Fruit fly (Drosophila melanogaster) whole organism, prepupa: ENCODE results near the gene D12.

Experiments used
- CG11762 ChIP-seq: fragments of 200-800 bp; sonication (Bioruptor generic); optimal IDR thresholded peaks from 3 replicates; lab custom pipeline; 2016; ENCODE audit warnings: missing biosample characterization, missing genetic modification characterization; ENCODE audit not compliant: insufficient read depth
- CG11902 ChIP-seq: fragments of 200-800 bp; sonication (Bioruptor generic); optimal IDR thresholded peaks from 3 replicates; lab custom pipeline; 2016; ENCODE audit warnings: missing biosample characterization, missing genetic modification characterization
- CG3032 ChIP-seq: fragments of 200-800 bp; optimal IDR thresholded peaks from 2 replicates; lab custom pipeline; 2019; ENCODE audit warnings: missing biosample characterization, mild to moderate bottlenecking, missing genetic modification characterization, moderate library complexity
- CG31627 ChIP-seq: fragments of 200-800 bp; sonication (Bioruptor generic); optimal IDR thresholded peaks from 3 replicates; lab custom pipeline; 2016; ENCODE audit warnings: missing biosample characterization, missing genetic modification characterization
- CG6792 ChIP-seq: fragments of 200-800 bp; sonication (Bioruptor generic); optimal IDR thresholded peaks from 3 replicates; lab custom pipeline; 2016; ENCODE audit warnings: missing biosample characterization, missing genetic modification characterization
- Sox102F ChIP-seq: fragments of 200-800 bp; sonication (Bioruptor generic); optimal IDR thresholded peaks from 2 replicates; lab custom pipeline; 2016; ENCODE audit warnings: missing biosample characterization, mild to moderate bottlenecking, missing genetic modification characterization
- Sox14 ChIP-seq: fragments of 200-800 bp; sonication (Bioruptor generic); optimal IDR thresholded peaks from 3 replicates; lab custom pipeline; 2016; ENCODE audit warnings: missing biosample characterization, missing genetic modification characterization
- pdm3 ChIP-seq: fragments of 200-800 bp; sonication (Bioruptor generic); optimal IDR thresholded peaks from 3 replicates; lab custom pipeline; 2016; ENCODE audit warnings: missing biosample characterization, missing genetic modification characterization

DNA sequence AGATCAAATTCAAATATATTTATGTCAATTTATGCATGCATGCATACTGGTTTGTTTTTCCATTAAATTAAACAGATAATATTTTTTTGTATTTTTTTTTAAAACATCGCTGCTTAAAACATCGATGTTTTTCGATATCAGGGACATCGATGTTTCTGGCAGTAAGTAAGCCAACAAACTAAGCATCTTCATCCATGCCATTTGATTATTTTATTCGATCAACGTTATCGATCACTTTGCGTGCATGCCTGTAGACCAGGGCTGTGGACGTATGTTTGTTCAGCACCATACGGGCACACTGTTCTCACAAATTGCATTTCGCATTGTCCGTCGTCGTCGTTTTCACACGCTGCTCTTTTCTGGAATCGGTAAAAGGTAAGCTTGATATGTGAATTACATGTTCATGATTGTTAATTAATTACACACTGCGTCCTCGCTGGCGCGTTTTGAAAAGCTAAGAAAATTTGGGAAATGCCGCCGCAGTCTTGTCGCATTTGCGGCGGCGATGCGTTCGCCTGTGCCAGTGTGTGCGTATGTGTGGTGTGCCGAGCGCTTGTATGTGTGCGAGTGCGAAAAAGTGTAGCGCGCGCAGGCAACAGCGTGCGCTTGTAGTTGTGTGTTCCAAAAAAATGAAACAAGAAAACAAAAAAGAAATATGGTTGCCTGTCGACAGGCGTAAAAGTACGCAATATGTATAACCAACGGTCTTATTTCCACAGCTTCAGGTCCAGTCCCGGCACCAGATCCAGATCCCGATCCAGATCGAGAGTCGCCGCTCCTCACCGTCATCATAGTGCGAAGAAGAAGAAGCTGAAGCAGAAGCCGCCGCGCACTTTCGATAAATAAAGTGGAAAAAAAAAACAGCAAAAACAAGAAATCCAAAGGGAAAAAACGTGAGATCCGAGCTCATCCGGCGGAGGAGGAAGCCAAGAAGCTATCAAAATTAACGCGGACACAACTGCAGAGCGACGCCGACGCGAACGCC, 33.6 kb downstream of the D12 start, which contains the start of gene emb:
- TF ChIP-seq Sox102F (GFP tag; lab: Kevin White, UChicago) = no peak
- peak; percentile 62 for TF ChIP-seq CG31627 (GFP tag; lab: Kevin White, UChicago)
- TF ChIP-seq CG11902 (GFP tag; lab: Kevin White, UChicago) = no peak
- TF ChIP-seq pdm3 = no peak
- peak; percentile 51 for TF ChIP-seq CG3032 (tag; lab: Kevin White, UChicago)
- TF ChIP-seq CG11762 = no peak
- no peak for TF ChIP-seq CG6792 (GFP tag; lab: Kevin White, UChicago)
- peak; percentile 70 for TF ChIP-seq Sox14 (GFP tag; lab: Kevin White, UChicago)
